Worm (Caenorhabditis elegans): ENCODE measurements around the gene grl-9.

The grl-9 gene

DNA sequence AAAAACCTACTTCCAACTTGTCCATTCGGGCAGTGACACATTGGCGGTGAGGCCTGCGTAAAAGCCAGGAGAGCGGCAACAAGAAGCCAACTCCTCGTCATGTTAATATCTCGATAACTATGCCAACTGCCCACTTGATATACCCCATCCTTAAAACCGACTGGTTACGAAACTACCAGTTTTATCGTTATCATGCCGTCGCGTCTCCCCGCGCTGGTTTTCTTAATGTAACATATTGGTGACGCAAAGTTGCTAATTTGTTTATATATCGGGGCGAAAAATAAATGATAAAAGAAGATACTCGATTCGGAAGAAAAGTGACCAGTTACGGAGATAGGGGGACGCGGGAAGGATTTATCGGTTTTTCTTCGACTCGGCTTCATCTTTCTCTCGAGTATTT, at the start of gene grl-9:
grl-9 (minus strand) TSS at position 101 of the 400 bp plus-strand sequence.
- TF ChIP-seq W03F9.2 (tag; optimal IDR thresholded peaks at IDR 0.05) (no peak), dao-5 (tag; optimal IDR thresholded peaks at IDR 0.05) (no peak), him-1 (tag; optimal IDR thresholded peaks at IDR 0.05) (no peak)

DNA sequence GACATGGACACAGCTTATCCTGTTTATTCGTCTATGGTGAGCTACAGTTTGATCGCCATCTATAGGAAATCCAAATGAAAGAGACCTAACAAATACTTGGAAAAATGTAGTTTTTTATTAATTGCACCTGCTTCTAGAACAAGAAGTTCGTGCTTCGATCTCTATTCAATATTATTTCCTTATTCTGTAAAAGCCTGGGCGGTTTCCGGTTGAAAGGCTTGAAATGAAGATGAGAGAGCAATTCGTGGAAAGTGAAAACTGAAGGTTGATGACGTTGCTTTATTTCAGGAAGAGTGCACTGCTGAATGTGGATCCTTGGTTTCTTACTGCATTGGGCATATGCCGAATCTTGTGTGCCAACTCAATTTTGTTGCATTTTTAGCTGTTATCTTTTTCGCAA, 49.2 kb upstream of the grl-9 start:
- no peak for TF ChIP-seq him-1 (tag; optimal IDR thresholded peaks at IDR 0.05)
- TF ChIP-seq dao-5 (tag; optimal IDR thresholded peaks at IDR 0.05) = no peak
- TF ChIP-seq W03F9.2 (tag; optimal IDR thresholded peaks at IDR 0.05) = no peak

DNA sequence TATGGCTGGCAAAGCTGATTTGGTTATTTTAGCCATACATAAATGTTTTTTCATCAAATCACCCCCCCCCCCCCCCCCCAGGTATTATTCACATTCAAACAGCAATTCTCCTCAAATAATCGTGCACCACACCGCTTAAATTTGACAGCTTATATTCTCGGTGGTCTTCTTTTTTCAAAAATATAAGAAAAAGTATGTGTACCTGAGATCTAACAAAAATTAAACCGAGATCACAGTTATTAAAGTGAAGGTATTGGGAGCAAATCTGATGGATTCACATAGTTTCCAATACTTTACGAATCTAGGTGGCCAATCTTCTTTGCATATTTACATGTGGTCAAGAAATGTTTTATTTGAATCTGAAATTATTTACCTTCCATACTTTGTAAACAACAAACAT, 48.7 kb upstream of the grl-9 start, which contains the start of gene ZC404.15:
ZC404.15 (plus strand) TSS at position 301 of the 400 bp plus-strand sequence.
- TF ChIP-seq him-1 (tag; optimal IDR thresholded peaks at IDR 0.05) (no peak), dao-5 (tag; optimal IDR thresholded peaks at IDR 0.05) (no peak), W03F9.2 (tag; optimal IDR thresholded peaks at IDR 0.05) (no peak)

DNA sequence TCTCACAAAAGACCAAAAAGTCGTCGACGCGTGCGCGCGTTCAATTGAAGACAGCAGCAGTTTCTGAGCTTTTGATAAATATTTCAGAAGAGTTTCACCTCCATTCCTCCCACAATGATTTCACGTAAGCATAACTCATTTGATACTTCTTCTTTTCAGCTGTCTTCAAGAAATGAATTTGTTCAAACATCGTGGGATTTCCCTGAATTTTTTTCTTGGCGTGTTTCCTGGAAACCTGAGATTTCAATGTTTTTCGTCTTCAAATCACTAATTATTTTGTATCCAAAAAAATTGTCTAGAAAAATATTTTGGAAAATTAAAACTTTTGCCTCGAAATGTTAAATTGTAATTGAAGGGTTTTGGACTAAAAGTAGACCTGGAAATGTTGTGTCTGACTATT, 47.0 kb upstream of the grl-9 start:
- TF ChIP-seq dao-5 (tag; optimal IDR thresholded peaks at IDR 0.05) = no peak
- no peak for TF ChIP-seq him-1 (tag; optimal IDR thresholded peaks at IDR 0.05)
- no peak for TF ChIP-seq W03F9.2 (tag; optimal IDR thresholded peaks at IDR 0.05)

DNA sequence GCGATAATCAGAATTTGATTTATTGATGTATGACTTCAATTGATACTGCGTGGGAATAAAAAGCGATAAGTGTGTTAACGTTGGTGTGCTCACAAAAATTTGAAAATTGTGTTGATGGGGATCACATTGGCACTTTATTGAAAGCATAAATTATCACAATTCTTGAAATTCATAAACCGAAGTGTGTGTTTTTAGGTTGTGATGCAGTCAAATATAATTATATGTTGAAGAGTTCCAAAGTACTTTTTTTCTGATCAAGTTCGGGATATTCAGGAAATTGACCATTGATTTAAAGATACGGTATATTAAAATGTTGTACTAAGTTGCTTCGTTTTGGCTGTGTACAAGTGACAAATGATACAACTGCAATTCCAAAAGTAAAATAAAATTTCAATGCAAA, 44.2 kb upstream of the grl-9 start, which contains the start of gene srh-28:
srh-28 (minus strand) TSS at position 101 of the 400 bp plus-strand sequence.
- no peak for TF ChIP-seq W03F9.2 (tag; optimal IDR thresholded peaks at IDR 0.05)
- no peak for TF ChIP-seq him-1 (tag; optimal IDR thresholded peaks at IDR 0.05)
- TF ChIP-seq dao-5 (tag; optimal IDR thresholded peaks at IDR 0.05) = no peak

DNA sequence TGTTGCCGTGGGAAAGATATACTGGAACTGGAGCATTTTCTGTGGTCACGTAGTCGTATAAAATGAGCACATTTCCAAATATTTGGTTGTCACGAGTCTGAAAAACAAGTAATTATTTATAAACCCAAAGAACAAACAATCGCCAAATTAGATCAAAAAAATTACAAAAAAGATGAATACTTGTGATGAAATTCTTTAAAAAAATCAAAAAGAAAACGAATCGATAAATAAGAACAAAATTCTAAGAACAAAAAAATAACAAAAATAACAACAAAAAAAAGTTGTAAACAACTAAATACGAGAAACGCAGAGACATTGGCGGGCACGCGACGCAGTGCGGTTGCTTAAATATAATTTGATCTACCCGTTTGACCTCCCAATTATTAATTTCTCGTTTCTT, 42.2 kb upstream of the grl-9 start, which contains the start of gene ZC404.16:
ZC404.16 (minus strand) TSS at position 101 of the 400 bp plus-strand sequence.
- TF ChIP-seq dao-5 (tag; optimal IDR thresholded peaks at IDR 0.05) (no peak), him-1 (tag; optimal IDR thresholded peaks at IDR 0.05) (no peak), W03F9.2 (tag; optimal IDR thresholded peaks at IDR 0.05) (no peak)

DNA sequence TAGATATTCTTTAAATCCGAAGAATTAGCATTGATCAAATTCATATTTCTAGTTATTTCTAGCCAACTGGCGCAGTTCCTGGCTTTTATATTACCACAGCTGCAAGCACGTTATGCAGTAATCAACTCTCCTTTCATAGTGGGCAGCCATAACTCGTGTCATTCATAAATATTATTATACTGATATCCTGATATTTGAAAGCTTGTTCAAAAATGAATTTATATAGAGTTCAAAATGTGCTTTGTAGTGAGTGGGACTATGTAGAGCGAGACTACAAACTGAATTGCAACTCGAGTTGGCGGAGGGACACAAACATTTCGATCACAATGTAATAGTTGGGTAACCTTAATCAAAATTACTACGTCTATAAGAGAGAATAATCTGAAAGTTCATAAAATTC, 40.2 kb upstream of the grl-9 start, which contains the start of gene srh-30:
srh-30 (minus strand) TSS at position 101 of the 400 bp plus-strand sequence.
- TF ChIP-seq him-1 (tag; optimal IDR thresholded peaks at IDR 0.05) (no peak), dao-5 (tag; optimal IDR thresholded peaks at IDR 0.05) (no peak), W03F9.2 (tag; optimal IDR thresholded peaks at IDR 0.05) (no peak)

ce11 chrV:6769440-6769839, 37.9 kb upstream of the grl-9 start:
- TF ChIP-seq him-1 (tag; optimal IDR thresholded peaks at IDR 0.05) = no peak
- no peak for TF ChIP-seq W03F9.2 (tag; optimal IDR thresholded peaks at IDR 0.05)
- TF ChIP-seq dao-5 (tag; optimal IDR thresholded peaks at IDR 0.05) = no peak

- TF ChIP-seq him-1 (tag; optimal IDR thresholded peaks at IDR 0.05) (no peak), dao-5 (tag; optimal IDR thresholded peaks at IDR 0.05) (no peak), W03F9.2 (tag; optimal IDR thresholded peaks at IDR 0.05) (no peak)
These were observed 37.0 kb upstream of the grl-9 start, which contains the start of the genes T25F10.1 and clik-1 for ce11 chrV:6768452-6768929. Gene T25F10.1 (plus strand): TSS chrV:6768502. Gene clik-1 (minus strand): TSS chrV:6768732.

DNA sequence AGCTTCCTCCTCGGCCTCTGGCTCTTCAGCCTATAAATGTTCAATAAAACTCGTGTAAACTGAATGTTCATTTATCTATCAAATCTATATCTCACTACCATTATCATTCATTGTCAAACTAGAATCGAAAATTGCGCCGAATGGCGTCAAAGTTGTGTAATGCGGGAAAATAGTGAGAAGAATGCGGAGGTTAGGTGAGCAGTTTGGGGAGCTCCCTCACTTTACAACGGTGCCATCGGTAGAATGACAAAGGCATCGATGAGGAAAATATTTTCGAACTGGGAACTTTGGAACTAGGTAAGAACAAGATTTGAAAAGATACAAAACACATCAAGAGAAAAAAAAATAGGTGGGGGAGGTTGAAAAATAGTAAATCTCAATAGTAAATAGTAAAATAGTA, 36.1 kb upstream of the grl-9 start:
- TF ChIP-seq dao-5 (tag; optimal IDR thresholded peaks at IDR 0.05) = no peak
- no peak for TF ChIP-seq him-1 (tag; optimal IDR thresholded peaks at IDR 0.05)
- TF ChIP-seq W03F9.2 (tag; optimal IDR thresholded peaks at IDR 0.05) = no peak

- no peak for TF ChIP-seq him-1 (tag; optimal IDR thresholded peaks at IDR 0.05)
- TF ChIP-seq W03F9.2 (tag; optimal IDR thresholded peaks at IDR 0.05) = no peak
- TF ChIP-seq dao-5 (tag; optimal IDR thresholded peaks at IDR 0.05) = no peak
These were observed 33.5 kb upstream of the grl-9 start, which contains the start of gene bbs-8 for ce11 chrV:6764972-6765371. Gene bbs-8 (minus strand): TSS chrV:6765072.

- TF ChIP-seq him-1 (tag; optimal IDR thresholded peaks at IDR 0.05) (no peak), dao-5 (tag; optimal IDR thresholded peaks at IDR 0.05) (no peak), W03F9.2 (tag; optimal IDR thresholded peaks at IDR 0.05) (no peak)
These were observed 30.9 kb upstream of the grl-9 start, which contains the start of gene T25F10.4 for ce11 chrV:6762361-6762760. Gene T25F10.4 (minus strand): TSS chrV:6762461.

DNA sequence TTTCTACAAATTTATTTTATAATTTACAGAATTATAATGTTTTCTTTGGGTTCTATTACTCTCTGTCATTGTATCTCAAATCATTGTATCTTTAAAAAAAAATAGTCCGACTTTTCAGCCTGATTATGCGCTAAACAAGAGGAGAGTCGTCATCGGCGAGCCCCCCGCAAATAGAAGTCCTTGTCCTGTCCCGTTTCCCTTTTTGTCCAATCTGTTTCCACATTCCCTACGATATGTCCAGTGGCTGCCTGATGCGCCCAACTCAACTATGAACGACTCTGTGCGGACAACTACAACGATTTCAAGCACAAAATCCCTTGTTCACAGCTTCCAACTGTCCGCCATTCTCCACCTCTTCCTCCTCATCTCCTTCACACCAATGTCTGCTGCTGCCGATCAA, 26.5 kb upstream of the grl-9 start, which contains the start of gene dbl-1:
dbl-1 (plus strand) TSS at position 119 of the 400 bp plus-strand sequence.
- TF ChIP-seq dao-5 (tag; optimal IDR thresholded peaks at IDR 0.05) = no peak
- no peak for TF ChIP-seq him-1 (tag; optimal IDR thresholded peaks at IDR 0.05)
- TF ChIP-seq W03F9.2 (tag; optimal IDR thresholded peaks at IDR 0.05) = no peak

DNA sequence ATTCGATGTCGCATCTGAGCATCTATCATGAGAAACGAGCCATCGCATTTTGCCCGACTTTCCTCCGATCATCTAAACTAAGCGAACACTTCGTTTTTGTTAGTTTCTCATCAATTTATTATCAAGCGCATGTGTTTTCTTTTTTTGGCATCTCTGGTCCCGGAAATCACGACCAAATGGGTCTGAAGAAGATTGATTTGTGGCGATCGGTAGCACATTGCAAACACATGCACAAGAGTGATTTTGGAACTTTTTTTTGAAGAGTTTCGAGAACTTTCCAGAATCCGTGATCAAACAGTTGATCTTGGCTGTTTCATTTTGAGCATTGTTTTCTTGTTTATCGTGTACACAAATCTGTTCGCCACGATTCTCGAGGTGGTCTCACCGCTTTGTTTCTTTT, 21.8 kb upstream of the grl-9 start:
- TF ChIP-seq W03F9.2 (tag; optimal IDR thresholded peaks at IDR 0.05) = no peak
- no peak for TF ChIP-seq dao-5 (tag; optimal IDR thresholded peaks at IDR 0.05)
- no peak for TF ChIP-seq him-1 (tag; optimal IDR thresholded peaks at IDR 0.05)
